Worm (Caenorhabditis elegans): ENCODE measurements around the gene lin-45.

DNA sequence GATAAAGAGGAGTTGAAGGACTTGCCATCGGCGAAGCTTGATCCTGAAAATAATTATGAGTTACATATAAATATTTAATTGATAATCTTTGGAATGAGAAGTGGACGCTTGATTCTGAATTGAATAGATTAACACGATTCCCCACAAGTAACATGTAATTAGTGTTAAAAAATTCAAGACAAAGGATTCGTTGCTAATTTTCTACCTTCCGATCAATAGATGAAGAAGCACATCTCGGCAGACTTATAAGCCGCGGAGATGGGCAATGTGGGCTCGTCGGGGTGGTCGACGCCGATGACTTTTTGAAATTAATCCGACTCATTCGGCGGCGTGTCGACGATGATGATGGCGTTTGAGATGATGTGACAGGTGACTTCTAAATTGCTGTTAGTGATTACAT is 1.3 kb downstream of the lin-45 start:
- TF ChIP-seq ceh-91 (GFP tag; IDR thresholded peaks at IDR 0.05) (no peak), snpc-4 (GFP tag; optimal IDR thresholded peaks at IDR 0.05) (no peak), snpc-4 (tag; optimal IDR thresholded peaks at IDR 0.05) (no peak), let-526 (GFP tag; IDR thresholded peaks at IDR 0.05) (no peak)
